Worm (Caenorhabditis elegans) whole organism, midembryonic: Measurements from ENCODE around the gene slo-2.
A peak's percentile ranks its signal among the peaks of the same experiment; 100 is the strongest.

Experiments used
- T22C8.4 ChIP-seq: fragments of 200-800 bp; sonication (Bioruptor generic); IDR thresholded peaks from 2 replicates; pipeline ENCODE4 v1.3.6; 2022; ENCODE audit warnings: missing genetic modification characterization, missing compliant biosample characterization
- cog-1 ChIP-seq: sonication (generic microtip); optimal IDR thresholded peaks from 2 replicates; lab custom pipeline; 2016; ENCODE audit warnings: missing genetic modification characterization, missing compliant biosample characterization
- flt-1 ChIP-seq: fragments of 200-800 bp; sonication (Bioruptor generic); IDR thresholded peaks from 2 replicates; pipeline ENCODE4 v1.3.6; 2022; ENCODE audit warnings: missing genetic modification characterization, missing compliant biosample characterization
- klf-2 ChIP-seq: fragments of 200-800 bp; sonication (Bioruptor generic); conservative IDR thresholded peaks from 2 replicates; pipeline ENCODE4 v1.3.6; 2022; ENCODE audit warnings: missing genetic modification reagents, missing genetic modification characterization, missing compliant biosample characterization
- med-1 ChIP-seq: sonication (generic microtip); optimal IDR thresholded peaks from 2 replicates; lab custom pipeline; 2017; ENCODE audit warnings: missing genetic modification characterization, mild to moderate bottlenecking, missing compliant biosample characterization, antibody characterized with exemption, missing genetic modification reagents; ENCODE audit not compliant: insufficient read depth
- ref-1 ChIP-seq: fragments of 200-800 bp; sonication (Bioruptor generic); conservative IDR thresholded peaks from 2 replicates; pipeline ENCODE4 v1.3.6; 2022; ENCODE audit warnings: missing genetic modification reagents, missing genetic modification characterization, missing compliant biosample characterization
- tab-1 ChIP-seq: fragments of 200-800 bp; sonication (Bioruptor generic); IDR thresholded peaks from 2 replicates; pipeline ENCODE4 v1.3.6; 2022; ENCODE audit warnings: missing genetic modification characterization, missing compliant biosample characterization
- ztf-23 ChIP-seq: fragments of 200-800 bp; sonication (Bioruptor generic); IDR thresholded peaks from 2 replicates; pipeline ENCODE4 v1.3.6; 2022; ENCODE audit warnings: missing genetic modification reagents, missing genetic modification characterization, missing compliant biosample characterization
- ztf-29 ChIP-seq: fragments of 200-800 bp; sonication (Bioruptor generic); IDR thresholded peaks from 2 replicates; pipeline ENCODE4 v1.3.6; 2022; ENCODE audit warnings: missing genetic modification reagents, missing genetic modification characterization, missing compliant biosample characterization

slo-2 gene

DNA sequence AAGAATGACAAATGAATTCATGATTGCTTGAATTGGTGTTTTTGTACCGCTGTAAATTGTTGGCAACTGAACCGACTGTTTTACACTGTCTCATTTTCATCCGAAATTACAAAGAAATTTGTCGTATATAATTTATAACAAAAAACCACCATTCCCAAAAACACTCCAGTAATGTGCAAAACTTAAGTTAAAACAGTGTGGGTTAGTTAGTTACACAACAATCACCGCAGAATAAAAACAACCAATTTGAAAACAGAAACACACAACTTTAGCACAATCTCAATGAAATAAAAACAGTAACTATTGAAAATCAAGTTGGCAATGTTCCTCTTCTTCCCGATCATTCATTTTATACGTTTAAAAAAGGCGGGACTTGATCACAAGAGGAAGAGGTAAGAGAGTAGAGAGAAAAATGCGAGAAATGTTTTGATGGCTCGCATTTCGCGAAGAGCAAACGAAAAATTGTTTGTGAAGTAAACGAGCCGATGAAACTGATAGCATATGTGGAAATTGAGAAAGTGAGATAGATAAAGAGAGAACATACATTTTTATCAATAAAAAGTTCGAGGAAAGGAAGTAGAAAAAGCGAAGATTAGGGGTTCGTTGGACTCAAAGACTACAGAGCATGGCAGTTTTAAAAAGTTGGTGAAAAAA is 2.1 kb upstream of the slo-2 start, which contains the start of gene F08B12.4:
Gene F08B12.4 (minus strand): TSS at position 51 of the 654 bp plus-strand sequence.
- no peak for TF ChIP-seq ref-1
- no peak for TF ChIP-seq T22C8.4 (GFP tag; lab: Robert Waterston, UW)
- TF ChIP-seq ztf-23 (GFP tag; lab: Robert Waterston, UW), result no peak
- no peak for TF ChIP-seq klf-2 (GFP tag; lab: Robert Waterston, UW)
- no peak for TF ChIP-seq med-1 (GFP tag; lab: Kevin White, UChicago)
- no peak for TF ChIP-seq ztf-29 (GFP tag; lab: Robert Waterston, UW)
- TF ChIP-seq flt-1 (GFP tag; lab: Robert Waterston, UW), result no peak
- TF ChIP-seq cog-1 (tag; lab: Kevin White, UChicago), result no peak
- TF ChIP-seq tab-1 (GFP tag; lab: Robert Waterston, UW), result no peak

- TF ChIP-seq flt-1 (GFP tag; lab: Robert Waterston, UW) (no peak), cog-1 (tag; lab: Kevin White, UChicago) (no peak), ref-1 (no peak), tab-1 (GFP tag; lab: Robert Waterston, UW) (no peak), med-1 (GFP tag; lab: Kevin White, UChicago) (no peak), ztf-23 (GFP tag; lab: Robert Waterston, UW) (no peak), ztf-29 (GFP tag; lab: Robert Waterston, UW) (no peak), klf-2 (GFP tag; lab: Robert Waterston, UW) (no peak), T22C8.4 (GFP tag; lab: Robert Waterston, UW) (no peak)
Measured at ce11 chrX:11406784-11407183, 1.1 kb upstream of the slo-2 start.

DNA sequence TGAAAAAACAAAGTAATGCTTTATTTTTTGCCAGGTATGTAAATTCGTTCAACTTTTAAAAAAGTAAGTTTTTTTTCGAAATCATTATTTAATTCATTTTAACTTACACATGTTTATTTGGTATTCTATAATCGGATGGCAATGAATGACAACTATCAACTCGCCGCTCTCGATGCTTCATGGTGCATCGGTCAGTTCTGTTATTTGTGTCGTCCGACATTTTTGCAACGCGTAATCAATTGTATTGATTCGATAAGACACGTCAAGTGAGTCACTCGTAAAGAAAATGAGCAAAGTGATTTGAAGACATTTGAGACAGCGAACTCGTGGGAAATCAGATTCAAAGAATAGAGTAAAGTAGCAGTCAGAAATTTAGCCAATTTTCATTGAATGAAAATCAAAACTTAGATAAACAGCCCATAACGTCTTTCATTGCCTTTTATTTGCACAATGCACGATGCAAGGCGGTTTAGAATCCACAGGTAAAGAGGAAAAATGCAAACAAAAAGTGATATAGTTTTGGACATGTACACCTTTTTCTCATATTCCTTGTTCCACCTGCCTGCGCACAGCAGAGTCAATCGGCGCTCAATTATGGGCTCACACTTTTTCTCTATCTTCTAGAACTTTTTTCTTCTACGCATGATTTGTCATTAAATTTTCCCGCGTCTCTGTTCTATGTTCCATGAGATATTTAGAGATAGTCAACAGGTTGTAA is 5.1 kb downstream of the slo-2 start:
- TF ChIP-seq med-1 (GFP tag; lab: Kevin White, UChicago) (no peak), klf-2 (GFP tag; lab: Robert Waterston, UW) (no peak), ztf-29 (GFP tag; lab: Robert Waterston, UW) (no peak), flt-1 (GFP tag; lab: Robert Waterston, UW) (no peak), T22C8.4 (GFP tag; lab: Robert Waterston, UW) (no peak), ztf-23 (GFP tag; lab: Robert Waterston, UW) (no peak), cog-1 (tag; lab: Kevin White, UChicago) (no peak), ref-1 (no peak), tab-1 (GFP tag; lab: Robert Waterston, UW) (no peak)

ce11 chrX:11392924-11393323 is 12.8 kb downstream of the slo-2 start, which contains the start of gene prx-12:
Gene prx-12, plus strand, starts transcription at chrX:11393294.
- TF ChIP-seq T22C8.4 (GFP tag; lab: Robert Waterston, UW) (no peak), ztf-29 (GFP tag; lab: Robert Waterston, UW) (no peak), tab-1 (GFP tag; lab: Robert Waterston, UW) (no peak), cog-1 (tag; lab: Kevin White, UChicago) (no peak), ztf-23 (GFP tag; lab: Robert Waterston, UW) (no peak), flt-1 (GFP tag; lab: Robert Waterston, UW) (no peak), ref-1 (no peak), med-1 (GFP tag; lab: Kevin White, UChicago) (no peak), klf-2 (GFP tag; lab: Robert Waterston, UW) (no peak)

ce11 chrX:11387723-11388330 is 17.9 kb downstream of the slo-2 start:
- TF ChIP-seq ztf-23 (GFP tag; lab: Robert Waterston, UW) (no peak), T22C8.4 (GFP tag; lab: Robert Waterston, UW) (no peak), ztf-29 (GFP tag; lab: Robert Waterston, UW) (no peak), tab-1 (GFP tag; lab: Robert Waterston, UW) (no peak), cog-1 (tag; lab: Kevin White, UChicago) (no peak), flt-1 (GFP tag; lab: Robert Waterston, UW) (no peak), klf-2 (GFP tag; lab: Robert Waterston, UW) (no peak), med-1 (GFP tag; lab: Kevin White, UChicago) (no peak), ref-1 (no peak)

ce11 chrX:11386903-11387302 is 18.8 kb downstream of the slo-2 start:
- TF ChIP-seq cog-1 (tag; lab: Kevin White, UChicago), result no peak
- TF ChIP-seq flt-1 (GFP tag; lab: Robert Waterston, UW), result no peak

DNA sequence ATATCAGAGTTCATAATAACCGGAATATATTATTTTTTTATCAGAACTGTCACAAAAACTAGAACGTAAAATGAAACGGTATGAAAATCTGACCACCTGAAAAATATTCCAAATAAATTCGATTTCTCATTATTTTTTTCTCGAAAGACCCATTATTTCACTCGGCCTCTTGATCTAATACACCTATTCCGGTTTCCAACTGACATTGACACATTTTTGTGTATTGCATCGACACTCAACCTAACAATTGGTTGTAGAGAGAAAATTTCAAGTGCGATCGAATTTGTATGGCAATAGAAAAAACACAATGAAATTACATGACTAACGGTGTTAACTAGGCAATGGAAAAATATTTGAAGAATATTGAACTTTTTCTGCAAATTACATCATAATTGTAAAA is 19.8 kb downstream of the slo-2 start:
- no peak for TF ChIP-seq flt-1 (GFP tag; lab: Robert Waterston, UW)
- no peak for TF ChIP-seq tab-1 (GFP tag; lab: Robert Waterston, UW)
- TF ChIP-seq ref-1, result no peak
- TF ChIP-seq klf-2 (GFP tag; lab: Robert Waterston, UW), result no peak
- TF ChIP-seq T22C8.4 (GFP tag; lab: Robert Waterston, UW), result no peak
- TF ChIP-seq ztf-23 (GFP tag; lab: Robert Waterston, UW), result no peak
- TF ChIP-seq ztf-29 (GFP tag; lab: Robert Waterston, UW), result no peak
- TF ChIP-seq cog-1 (tag; lab: Kevin White, UChicago), result no peak
- TF ChIP-seq med-1 (GFP tag; lab: Kevin White, UChicago), result no peak

DNA sequence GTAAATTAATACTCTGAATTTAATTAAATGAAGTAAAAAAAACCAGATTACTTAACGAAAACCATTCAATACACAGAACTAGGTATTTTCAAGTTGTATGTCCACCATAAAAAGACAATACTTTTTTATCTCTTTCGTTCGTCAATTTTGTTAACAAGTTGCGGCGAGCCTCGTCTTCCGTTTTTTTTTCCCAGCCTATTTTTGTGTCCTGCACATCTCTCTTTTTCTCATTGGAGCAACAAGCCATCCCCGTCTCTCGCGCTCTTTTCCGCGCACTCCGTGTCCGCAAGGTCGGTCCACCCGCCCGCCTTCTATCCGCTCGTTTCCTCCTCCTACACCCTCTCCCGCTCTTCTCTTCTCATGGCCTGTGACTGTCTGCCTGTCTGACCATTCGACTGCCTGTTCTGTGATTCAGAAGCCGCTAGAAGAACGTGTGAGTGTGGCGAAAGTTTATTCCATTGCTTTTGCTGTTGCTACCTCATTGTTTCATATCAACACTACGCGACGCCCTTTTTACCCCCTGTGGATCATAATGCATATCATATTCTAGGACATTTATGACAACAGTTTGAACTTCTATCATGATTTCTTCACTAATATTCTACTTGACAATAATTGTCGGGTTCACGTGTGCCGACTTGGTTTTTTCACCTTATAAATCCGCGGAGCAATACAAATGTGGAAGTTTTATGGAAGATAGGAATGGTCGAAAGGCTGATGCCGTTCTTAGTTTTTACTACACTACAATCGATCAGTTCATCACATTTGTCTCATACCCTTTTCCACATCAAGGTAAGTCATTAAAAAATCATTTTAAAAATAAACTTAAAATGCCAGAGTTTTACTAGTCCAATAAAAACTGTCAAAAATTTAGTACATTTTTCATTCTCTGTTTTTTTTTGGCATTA is 20.9 kb downstream of the slo-2 start, which contains the start of the genes F08B12.11 and prmn-1:
Gene F08B12.11 (plus strand): TSS at position 521 of the 908 bp plus-strand sequence.
Gene prmn-1 (plus strand): TSS at position 551 of the 908 bp plus-strand sequence.
- no peak for TF ChIP-seq T22C8.4 (GFP tag; lab: Robert Waterston, UW)
- TF ChIP-seq cog-1 (tag; lab: Kevin White, UChicago), result no peak
- TF ChIP-seq ztf-29 (GFP tag; lab: Robert Waterston, UW), result peak; percentile 46; the same call in 1 of the 2 replicates
- no peak for TF ChIP-seq klf-2 (GFP tag; lab: Robert Waterston, UW)
- TF ChIP-seq ztf-23 (GFP tag; lab: Robert Waterston, UW), result peak; percentile 50; the same call in 1 of the 2 replicates
- TF ChIP-seq med-1 (GFP tag; lab: Kevin White, UChicago), result no peak
- TF ChIP-seq ref-1, result no peak
- no peak for TF ChIP-seq tab-1 (GFP tag; lab: Robert Waterston, UW)
- no peak for TF ChIP-seq flt-1 (GFP tag; lab: Robert Waterston, UW)
